Comparison of ENCODE assay signal across 3 fruit fly cellular contexts in the genomic region with DNA sequence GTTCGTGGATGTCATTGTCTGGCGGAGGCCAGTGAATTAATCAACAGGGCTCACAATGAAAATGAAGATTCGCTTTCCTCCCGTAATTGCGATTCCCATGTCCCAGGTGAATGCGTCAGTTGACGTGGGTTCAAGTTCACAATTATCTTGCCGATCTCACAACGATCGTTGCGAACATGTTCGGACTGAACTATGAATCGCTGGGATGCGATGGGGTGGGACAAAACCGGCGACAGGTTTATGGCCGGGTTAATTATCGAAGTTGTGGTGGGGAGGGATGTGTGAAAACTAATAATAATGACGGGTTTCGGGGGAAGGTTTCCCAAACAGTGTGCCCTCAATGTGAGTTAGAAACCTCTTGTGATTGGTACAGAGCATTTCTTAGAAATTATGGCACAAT.
TF ChIP-seq lines count a peak whose summit lies in the region.

No protein-coding gene starts in this region.

- no peak for TF ChIP-seq CTCF in whole organism, embryonic (GFP tag; optimal IDR thresholded peaks at IDR 0.05; lab: Kevin White, UChicago)

TF ChIP-seq in whole organism, adult, 20 proteins besides CTCF, POLR2A, EP300 and RAD21:
- TF ChIP-seq kay (GFP tag; lab: Kevin White, UChicago; ENCODE audit: borderline replicate concordance) (peak; percentile 5), CG11617 (GFP tag; optimal IDR thresholded peaks at IDR 0.05; lab: Kevin White, UChicago) (no peak)

TF ChIP-seq in whole organism, embryonic, 481 proteins besides CTCF, POLR2A, EP300 and RAD21:
- TF ChIP-seq tll (GFP tag; optimal IDR thresholded peaks at IDR 0.05; lab: Kevin White, UChicago) (peak in 1 of 2 experiments; percentile 5), CG15479 (GFP tag; optimal IDR thresholded peaks at IDR 0.05; lab: Kevin White, UChicago) (peak; percentile 60), hkb (optimal IDR thresholded peaks at IDR 0.05; lab: Kevin White, UChicago) (no peak), hkb (GFP tag; IDR thresholded peaks at IDR 0.05; lab: Robert Waterston, UW) (no peak), CHES-1-like (GFP tag; optimal IDR thresholded peaks at IDR 0.05; lab: Kevin White, UChicago) (no peak), CG5180 (GFP tag; optimal IDR thresholded peaks at IDR 0.05; lab: Kevin White, UChicago) (peak; percentile 81), Sox102F (GFP tag; optimal IDR thresholded peaks at IDR 0.05; lab: Kevin White, UChicago) (no peak), ap (GFP tag; IDR thresholded peaks at IDR 0.05; lab: Robert Waterston, UW) (no peak), CG7556 (GFP tag; optimal IDR thresholded peaks at IDR 0.05; lab: Kevin White, UChicago) (no peak), CG8478 (optimal IDR thresholded peaks at IDR 0.05; lab: Kevin White, UChicago) (peak; percentile 11), cad (GFP tag; optimal IDR thresholded peaks at IDR 0.05; lab: Kevin White, UChicago) (peak; percentile 59), otp (GFP tag; IDR thresholded peaks at IDR 0.05; lab: Robert Waterston, UW) (no peak), Abd-B (GFP tag; optimal IDR thresholded peaks at IDR 0.05; lab: Kevin White, UChicago) (no peak)
TF ChIP-seq in whole organism, embryonic: peak in this region for 5.

TF ChIP-seq in whole organism, pupa, 21 proteins besides CTCF, POLR2A, EP300 and RAD21:
- TF ChIP-seq EcR (GFP tag; optimal IDR thresholded peaks at IDR 0.05; lab: Kevin White, UChicago), result peak; percentile 73
- no peak for TF ChIP-seq CG15710 (tag; optimal IDR thresholded peaks at IDR 0.05; lab: Kevin White, UChicago)
TF ChIP-seq in whole organism, pupa: peak in this region for 1.
